Worm (Caenorhabditis elegans) whole organism, L1 larva: ENCODE measurements around the gene K08F4.5.

ENCODE experiments used
- C16A3.4 ChIP-seq: fragments of 150-350 bp; optimal IDR thresholded peaks from 2 replicates; lab custom pipeline; 2014; ENCODE audit warnings: missing biosample characterization, missing genetic modification characterization
- F16B12.6 ChIP-seq: fragments of 150-350 bp; optimal IDR thresholded peaks from 2 replicates; lab custom pipeline; 2014; ENCODE audit warnings: missing biosample characterization, missing genetic modification characterization
- alr-1 ChIP-seq: fragments of 200-800 bp; sonication (Bioruptor generic); optimal IDR thresholded peaks from 2 replicates; lab custom pipeline; 2018; ENCODE audit warnings: borderline replicate concordance, mild to moderate bottlenecking, missing genetic modification characterization, missing compliant biosample characterization
- aly-2 ChIP-seq: fragments of 150-350 bp; optimal IDR thresholded peaks from 2 replicates; lab custom pipeline; 2014; ENCODE audit warnings: missing biosample characterization, missing genetic modification characterization
- blmp-1 ChIP-seq: fragments of 150-350 bp; optimal IDR thresholded peaks from 2 replicates; lab custom pipeline; 2014; ENCODE audit warnings: missing biosample characterization, missing genetic modification characterization
- ceh-63 ChIP-seq: fragments of 200-800 bp; sonication (Bioruptor generic); optimal IDR thresholded peaks from 2 replicates; lab custom pipeline; 2018; ENCODE audit warnings: mild to moderate bottlenecking, missing genetic modification characterization, missing compliant biosample characterization
- ceh-8 ChIP-seq: fragments of 200-800 bp; sonication (Bioruptor generic); optimal IDR thresholded peaks from 2 replicates; lab custom pipeline; 2018; ENCODE audit warnings: mild to moderate bottlenecking, missing genetic modification characterization, moderate library complexity, missing compliant biosample characterization
- ceh-82 ChIP-seq, 3 experiments: fragments of 150-350 bp in 1 of 3; sonication (generic microtip) in 2 of 3; optimal IDR thresholded peaks; 2 replicates each; lab custom pipeline; 2014 to 2017; ENCODE audit warnings: missing biosample characterization in 3 of 3, missing genetic modification characterization in 3 of 3
- ces-1 ChIP-seq: fragments of 150-350 bp; optimal IDR thresholded peaks from 2 replicates; lab custom pipeline; 2014; ENCODE audit warnings: missing biosample characterization, missing genetic modification reagents, missing genetic modification characterization
- dpl-1 ChIP-seq, 3 experiments: fragments of 150-350 bp in 2 of 3; sonication (generic microtip) in 1 of 3; optimal IDR thresholded peaks; 2 replicates each; lab custom pipeline; 2014 to 2017; ENCODE audit warnings: missing biosample characterization in 3 of 3, missing genetic modification characterization in 3 of 3, missing genetic modification reagents in 3 of 3
- dsc-1 ChIP-seq: sonication (generic microtip); optimal IDR thresholded peaks from 2 replicates; lab custom pipeline; 2016; ENCODE audit warnings: mild to moderate bottlenecking, missing genetic modification characterization, missing compliant biosample characterization
- efl-1 ChIP-seq, 4 experiments: fragments of 150-350 bp; optimal IDR thresholded peaks in 3 of 4; peaks in 1 of 4; 1 replicate in 1 of 4; 2 replicates in 3 of 4; lab custom pipeline; 2014; ENCODE audit warnings: missing biosample characterization in 2 of 4, missing genetic modification characterization in 2 of 4, missing genetic modification reagents in 2 of 4
- efl-3 ChIP-seq: fragments of 200-800 bp; sonication (Bioruptor generic); optimal IDR thresholded peaks from 2 replicates; lab custom pipeline; 2018; ENCODE audit warnings: mild to moderate bottlenecking, missing genetic modification characterization, missing compliant biosample characterization
- egl-13 ChIP-seq: sonication (generic microtip); optimal IDR thresholded peaks from 2 replicates; lab custom pipeline; 2016; ENCODE audit warnings: missing genotype, missing genetic modification reagents, missing genetic modification characterization, missing compliant biosample characterization
- egl-27 ChIP-seq, 2 experiments: fragments of 150-350 bp in 1 of 2; sonication (generic microtip); optimal IDR thresholded peaks; 3 replicates each; lab custom pipeline; 2017 to 2018; ENCODE audit warnings: missing biosample characterization in 2 of 2, missing genetic modification characterization in 2 of 2, missing genetic modification reagents in 2 of 2
- elt-2 ChIP-seq: sonication (generic microtip); optimal IDR thresholded peaks from 2 replicates; lab custom pipeline; 2016; ENCODE audit warnings: missing genetic modification characterization, mild to moderate bottlenecking, inconsistent platforms, missing compliant biosample characterization, missing genetic modification reagents
- elt-3 ChIP-seq, 6 experiments: fragments of 150-350 bp in 1 of 6; sonication (generic microtip); optimal IDR thresholded peaks; 2 replicates each; lab custom pipeline; 2017 to 2018; ENCODE audit warnings: missing biosample characterization in 6 of 6, missing genetic modification characterization in 6 of 6, inconsistent platforms in 1 of 6
- fkh-4 ChIP-seq: sonication (generic microtip); optimal IDR thresholded peaks from 2 replicates; lab custom pipeline; 2016; ENCODE audit warnings: missing compliant biosample characterization, missing genetic modification characterization, borderline replicate concordance
- fkh-8 ChIP-seq: sonication (generic microtip); optimal IDR thresholded peaks from 2 replicates; lab custom pipeline; 2016; ENCODE audit warnings: mild to moderate bottlenecking, missing genetic modification characterization, missing compliant biosample characterization
- fos-1 ChIP-seq: fragments of 150-350 bp; optimal IDR thresholded peaks from 2 replicates; lab custom pipeline; 2014; ENCODE audit warnings: missing biosample characterization, missing genetic modification characterization
- hpl-2 ChIP-seq: fragments of 150-350 bp; optimal IDR thresholded peaks from 2 replicates; lab custom pipeline; 2014; ENCODE audit warnings: missing biosample characterization, missing genetic modification reagents, missing genetic modification characterization
- isw-1 ChIP-seq: fragments of 200-800 bp; sonication (Bioruptor generic); IDR thresholded peaks from 2 replicates; pipeline ENCODE4 v1.3.6; 2022; ENCODE audit warnings: missing genetic modification characterization, missing compliant biosample characterization
- jun-1 ChIP-seq: fragments of 150-350 bp; optimal IDR thresholded peaks from 2 replicates; lab custom pipeline; 2014; ENCODE audit warnings: missing biosample characterization, missing genetic modification reagents, missing genetic modification characterization
- lin-13 ChIP-seq: fragments of 150-350 bp; optimal IDR thresholded peaks from 2 replicates; lab custom pipeline; 2014; ENCODE audit warnings: missing biosample characterization, missing genetic modification reagents, missing genetic modification characterization
- lin-14 ChIP-seq: fragments of 200-800 bp; sonication (Bioruptor generic); optimal IDR thresholded peaks from 2 replicates; lab custom pipeline; 2018; ENCODE audit warnings: mild to moderate bottlenecking, missing genetic modification characterization, moderate library complexity, missing compliant biosample characterization
- lin-15B ChIP-seq: fragments of 150-350 bp; sonication (generic microtip); optimal IDR thresholded peaks from 3 replicates; lab custom pipeline; 2014; ENCODE audit warnings: missing biosample characterization, missing genetic modification characterization
- lin-35 ChIP-seq, 2 experiments: fragments of 150-350 bp; optimal IDR thresholded peaks; 2 replicates each; lab custom pipeline; 2014; ENCODE audit warnings: missing biosample characterization in 2 of 2, missing genetic modification characterization in 2 of 2, missing genetic modification reagents in 2 of 2
- lin-39 ChIP-seq: fragments of 150-350 bp; optimal IDR thresholded peaks from 2 replicates; lab custom pipeline; 2014; ENCODE audit warnings: missing biosample characterization, missing genetic modification reagents, missing genetic modification characterization
- lsy-2 ChIP-seq, 2 experiments: fragments of 150-350 bp; optimal IDR thresholded peaks; 2 replicates each; lab custom pipeline; 2014; ENCODE audit warnings: missing biosample characterization in 2 of 2, missing genetic modification characterization in 2 of 2
- mab-9 ChIP-seq: fragments of 200-800 bp; sonication (Bioruptor generic); IDR thresholded peaks from 2 replicates; pipeline ENCODE4 v1.3.6; 2022; ENCODE audit warnings: missing genetic modification reagents, missing genetic modification characterization, missing compliant biosample characterization
- mep-1 ChIP-seq: fragments of 150-350 bp; optimal IDR thresholded peaks from 2 replicates; lab custom pipeline; 2014; ENCODE audit warnings: missing biosample characterization, missing genetic modification characterization
- nhr-11 ChIP-seq: fragments of 150-350 bp; optimal IDR thresholded peaks from 2 replicates; lab custom pipeline; 2014; ENCODE audit warnings: missing biosample characterization, missing genetic modification characterization
- nhr-19 ChIP-seq: fragments of 200-800 bp; sonication (Bioruptor generic); conservative IDR thresholded peaks from 2 replicates; pipeline ENCODE4 v1.3.6; 2022; ENCODE audit warnings: missing genetic modification characterization, missing compliant biosample characterization
- nhr-20 ChIP-seq: sonication (generic microtip); optimal IDR thresholded peaks from 2 replicates; lab custom pipeline; 2016; ENCODE audit warnings: mild to moderate bottlenecking, missing genetic modification characterization, missing compliant biosample characterization
- nhr-71 ChIP-seq: sonication (generic microtip); optimal IDR thresholded peaks from 2 replicates; lab custom pipeline; 2016; ENCODE audit warnings: mild to moderate bottlenecking, missing genetic modification characterization, moderate library complexity, missing compliant biosample characterization
- nhr-76 ChIP-seq: sonication (generic microtip); optimal IDR thresholded peaks from 2 replicates; lab custom pipeline; 2017; ENCODE audit warnings: missing biosample characterization, missing genetic modification characterization
- nhr-85 ChIP-seq: sonication (generic microtip); peaks from one replicate; lab custom pipeline; 2016; ENCODE audit warnings: missing genetic modification characterization, inconsistent platforms, missing compliant biosample characterization
- nhr-90 ChIP-seq: sonication (generic microtip); optimal IDR thresholded peaks from 2 replicates; lab custom pipeline; 2016; ENCODE audit warnings: mild to moderate bottlenecking, missing genetic modification characterization, missing compliant biosample characterization; ENCODE audit not compliant: poor library complexity
- pax-3 ChIP-seq: fragments of 200-800 bp; sonication (Bioruptor generic); optimal IDR thresholded peaks from 2 replicates; lab custom pipeline; 2018; ENCODE audit warnings: mild to moderate bottlenecking, missing genetic modification characterization, moderate library complexity, missing compliant biosample characterization
- rnt-1 ChIP-seq: sonication (generic microtip); optimal IDR thresholded peaks from 2 replicates; lab custom pipeline; 2016; ENCODE audit warnings: mild to moderate bottlenecking, missing genetic modification characterization, moderate library complexity, missing compliant biosample characterization
- skn-1 ChIP-seq: fragments of 150-350 bp; optimal IDR thresholded peaks from 2 replicates; lab custom pipeline; 2014; ENCODE audit warnings: missing biosample characterization, missing genetic modification characterization
- snpc-4 ChIP-seq: fragments of 150-350 bp; optimal IDR thresholded peaks from 2 replicates; lab custom pipeline; 2014; ENCODE audit warnings: missing biosample characterization, missing genetic modification characterization
- sup-37 ChIP-seq: fragments of 200-800 bp; sonication (Bioruptor generic); optimal IDR thresholded peaks from 2 replicates; lab custom pipeline; 2018; ENCODE audit warnings: mild to moderate bottlenecking, missing genetic modification characterization, missing compliant biosample characterization
- tbx-2 ChIP-seq: sonication (generic microtip); optimal IDR thresholded peaks from 2 replicates; lab custom pipeline; 2016; ENCODE audit warnings: missing genetic modification characterization, missing compliant biosample characterization
- unc-130 ChIP-seq: fragments of 150-350 bp; optimal IDR thresholded peaks from 2 replicates; lab custom pipeline; 2017; ENCODE audit warnings: missing biosample characterization, missing genetic modification characterization, inconsistent platforms
- unc-30 ChIP-seq: sonication (generic microtip); optimal IDR thresholded peaks from 2 replicates; lab custom pipeline; 2017; ENCODE audit warnings: missing biosample characterization, missing genetic modification characterization
- vab-15 ChIP-seq: sonication (generic microtip); optimal IDR thresholded peaks from 2 replicates; lab custom pipeline; 2017; ENCODE audit warnings: missing genotype, mild to moderate bottlenecking, missing genetic modification characterization, missing compliant biosample characterization
- zip-4 ChIP-seq: fragments of 200-800 bp; sonication (Bioruptor generic); optimal IDR thresholded peaks from 2 replicates; lab custom pipeline; 2018; ENCODE audit warnings: mild to moderate bottlenecking, missing genetic modification characterization, moderate library complexity, missing compliant biosample characterization

K08F4.5 gene

DNA sequence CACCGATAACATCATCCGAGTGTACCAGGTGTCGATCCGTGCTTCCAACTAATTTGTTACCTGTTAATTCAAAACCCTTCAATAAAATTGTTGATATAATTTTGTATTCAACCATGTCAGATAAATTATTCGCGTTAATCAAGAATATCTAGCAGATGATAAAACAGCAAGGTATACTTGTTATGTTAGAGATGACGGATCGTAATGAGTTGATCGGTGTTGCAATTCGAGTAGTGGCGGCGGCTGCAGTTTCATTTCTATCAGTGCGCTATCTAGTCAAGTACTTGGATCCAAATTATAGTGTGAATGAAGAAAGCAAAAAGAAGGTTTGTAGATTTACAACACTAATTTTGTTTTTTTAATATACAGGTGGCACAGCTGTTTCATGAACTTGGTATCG lies 42.1 kb upstream of the K08F4.5 start, which contains the start of gene mspn-1:
TSS of gene mspn-1 (plus strand) at position 190 of the 400 bp plus-strand sequence.
- no peak for TF ChIP-seq lin-15B (tag; lab: Kevin White, UChicago)
- no peak for TF ChIP-seq ceh-63 (GFP tag; lab: Kevin White, UChicago)
- TF ChIP-seq mab-9 (GFP tag; lab: Robert Waterston, UW) = no peak
- no peak for TF ChIP-seq nhr-20
- no peak for TF ChIP-seq zip-4 (GFP tag; lab: Kevin White, UChicago)
- peak; percentile 27 for TF ChIP-seq aly-2 (tag; lab: Kevin White, UChicago)
- no peak for TF ChIP-seq ceh-8 (GFP tag; lab: Kevin White, UChicago)
- TF ChIP-seq nhr-85 (tag; lab: Kevin White, UChicago) = no peak
- TF ChIP-seq lsy-2 (tag; optimal IDR thresholded peaks at IDR 0.05; lab: Kevin White, UChicago) = peak in 1 of 2 experiments; percentile 25
- no peak for TF ChIP-seq fkh-4
- no peak for TF ChIP-seq tbx-2 (tag; lab: Kevin White, UChicago)
- no peak for TF ChIP-seq dsc-1 (tag; lab: Kevin White, UChicago)
- no peak for TF ChIP-seq lin-39 (tag; lab: Kevin White, UChicago)
- TF ChIP-seq vab-15 = no peak
- no peak for TF ChIP-seq skn-1
- no peak for TF ChIP-seq hpl-2

DNA sequence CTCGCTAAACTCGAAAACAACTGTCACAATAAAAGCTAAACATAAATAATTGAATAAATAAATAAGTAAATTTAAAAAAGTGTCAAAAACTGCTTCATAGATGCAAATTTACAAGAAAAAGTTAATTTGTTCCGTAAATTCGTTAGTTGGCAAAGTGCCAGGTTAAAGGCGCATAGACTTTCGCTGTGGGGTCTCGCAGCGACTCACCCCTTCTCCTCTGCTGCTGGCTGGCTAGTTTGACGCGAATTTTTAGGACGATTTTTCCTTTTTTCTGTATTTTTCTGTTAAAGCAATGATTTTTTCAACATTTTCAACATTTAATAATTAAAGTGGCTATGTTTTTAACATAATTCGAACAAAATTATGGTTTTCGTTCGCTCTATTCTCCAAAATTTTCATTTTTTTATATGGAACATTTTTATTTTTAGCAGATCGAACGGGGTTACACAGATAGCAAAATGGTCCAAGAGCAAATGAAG lies 40.6 kb upstream of the K08F4.5 start, which contains the start of gene rack-1:
TSS of gene rack-1 (plus strand) at position 429 of the 479 bp plus-strand sequence.
- TF ChIP-seq lin-35 (GFP tag; optimal IDR thresholded peaks at IDR 0.05; lab: Kevin White, UChicago) (peak; percentile 66 to 70), nhr-20 (peak; percentile 65), dpl-1 (GFP tag; optimal IDR thresholded peaks at IDR 0.05; lab: Kevin White, UChicago) (peak; percentile 48 to 71 (median 52)), C16A3.4 (tag; lab: Kevin White, UChicago) (peak; percentile 60), elt-2 (tag; lab: Kevin White, UChicago) (peak; percentile 19), snpc-4 (tag; lab: Kevin White, UChicago) (peak; percentile 15), egl-13 (tag; lab: Kevin White, UChicago) (no peak), unc-30 (tag; lab: Kevin White, UChicago) (no peak), nhr-76 (no peak), efl-3 (GFP tag; lab: Kevin White, UChicago) (no peak), sup-37 (GFP tag; lab: Kevin White, UChicago) (no peak), elt-3 (tag; optimal IDR thresholded peaks at IDR 0.05; lab: Kevin White, UChicago) (peak in 1 of 6 experiments; percentile 51), nhr-90 (peak; percentile 31), skn-1 (peak; percentile 26), unc-130 (peak; percentile 58), fkh-8 (tag; lab: Kevin White, UChicago) (peak; percentile 58), F16B12.6 (tag; lab: Kevin White, UChicago) (peak; percentile 39), lin-14 (GFP tag; lab: Kevin White, UChicago) (peak; percentile 71), lin-13 (GFP tag; lab: Kevin White, UChicago) (no peak), tbx-2 (tag; lab: Kevin White, UChicago) (peak; percentile 47), mep-1 (tag; lab: Kevin White, UChicago) (peak; percentile 64), blmp-1 (peak; percentile 47), nhr-71 (tag; lab: Kevin White, UChicago) (peak; percentile 74), zip-4 (GFP tag; lab: Kevin White, UChicago) (no peak), rnt-1 (tag; lab: Kevin White, UChicago) (peak; percentile 46), lin-39 (tag; lab: Kevin White, UChicago) (no peak), jun-1 (tag; lab: Kevin White, UChicago) (peak; percentile 41), alr-1 (tag; lab: Kevin White, UChicago) (no peak), ceh-82 (tag; optimal IDR thresholded peaks at IDR 0.05; lab: Kevin White, UChicago) (peak in 2 of 3 experiments; percentile 32 to 75), efl-1 (optimal IDR thresholded peaks at IDR 0.05; lab: Kevin White, UChicago) (peak; percentile 68 to 72), efl-1 (GFP tag; optimal IDR thresholded peaks at IDR 0.05 in 1 of 2; lab: Kevin White, UChicago) (peak; percentile 65 to 93), isw-1 (peak; percentile 7; the same call in 1 of the 2 replicates), ces-1 (GFP tag; lab: Kevin White, UChicago) (no peak), fkh-4 (no peak), fos-1 (tag; lab: Kevin White, UChicago) (no peak), mab-9 (GFP tag; lab: Robert Waterston, UW) (no peak), nhr-11 (no peak), pax-3 (tag; lab: Kevin White, UChicago) (no peak), nhr-19 (peak; percentile 29; the same call in 1 of the 2 replicates), egl-27 (tag; optimal IDR thresholded peaks at IDR 0.05; lab: Kevin White, UChicago) (no peak), lsy-2 (tag; optimal IDR thresholded peaks at IDR 0.05; lab: Kevin White, UChicago) (peak; percentile 67 to 84)
